Worm (Caenorhabditis elegans) whole organism, L4 larva: Measurements from ENCODE around the gene C47E12.10.
A peak's percentile ranks its signal among the peaks of the same experiment; 100 is the strongest.

Experiments used
- F10B5.3 ChIP-seq: sonication (generic microtip); optimal IDR thresholded peaks from 2 replicates; lab custom pipeline; 2016; ENCODE audit warnings: mild to moderate bottlenecking, missing genetic modification characterization, missing compliant biosample characterization
- F26F4.8 ChIP-seq: fragments of 200-800 bp; sonication (Bioruptor generic); conservative IDR thresholded peaks from 2 replicates; pipeline ENCODE4 v1.3.6; 2022; ENCODE audit warnings: missing genetic modification characterization, missing compliant biosample characterization
- F44E2.7 ChIP-seq: fragments of 200-800 bp; sonication (Bioruptor generic); IDR thresholded peaks from 2 replicates; pipeline ENCODE4 v2.1.2; 2022; ENCODE audit warnings: missing genetic modification characterization, missing compliant biosample characterization
- F49E8.2 ChIP-seq: sonication (generic microtip); optimal IDR thresholded peaks from 2 replicates; lab custom pipeline; 2016; ENCODE audit warnings: missing compliant biosample characterization, mild to moderate bottlenecking, missing genetic modification characterization, borderline replicate concordance
- R02D3.7 ChIP-seq: fragments of 150-350 bp; sonication (generic microtip); optimal IDR thresholded peaks from 3 replicates; lab custom pipeline; 2014; ENCODE audit warnings: missing biosample characterization, missing genetic modification characterization
- T20F7.1 ChIP-seq: fragments of 200-800 bp; sonication (Bioruptor generic); optimal IDR thresholded peaks from 2 replicates; lab custom pipeline; 2018; ENCODE audit warnings: mild to moderate bottlenecking, missing genetic modification characterization, missing compliant biosample characterization
- Y75B8A.6 ChIP-seq: fragments of 200-800 bp; sonication (Bioruptor generic); IDR thresholded peaks from 2 replicates; pipeline ENCODE4 v1.3.6; 2022; ENCODE audit warnings: missing genetic modification reagents, missing genetic modification characterization, missing compliant biosample characterization
- ZK546.5 ChIP-seq, 2 experiments: sonication (generic microtip); optimal IDR thresholded peaks; 2 replicates each; lab custom pipeline; 2017; ENCODE audit warnings: missing biosample characterization in 2 of 2, missing genetic modification characterization in 2 of 2
- arid-1 ChIP-seq: fragments of 200-800 bp; sonication (Bioruptor generic); conservative IDR thresholded peaks from 2 replicates; pipeline ENCODE4 v1.3.6; 2022; ENCODE audit warnings: missing genetic modification reagents, missing genetic modification characterization, missing compliant biosample characterization
- attf-4 ChIP-seq: sonication (generic microtip); optimal IDR thresholded peaks from 3 replicates; lab custom pipeline; 2017; ENCODE audit warnings: missing biosample characterization, missing genetic modification characterization
- ceh-20 ChIP-seq: fragments of 200-800 bp; sonication (Bioruptor generic); IDR thresholded peaks from 2 replicates; pipeline ENCODE4 v1.3.6; 2022; ENCODE audit warnings: missing genetic modification reagents, missing genetic modification characterization, missing compliant biosample characterization
- ceh-28 ChIP-seq: fragments of 150-350 bp; optimal IDR thresholded peaks from 2 replicates; lab custom pipeline; 2014; ENCODE audit warnings: missing biosample characterization, missing genetic modification reagents, missing genetic modification characterization
- ceh-44 ChIP-seq: fragments of 200-800 bp; sonication (Bioruptor generic); IDR thresholded peaks from 2 replicates; pipeline ENCODE4 v1.3.6; 2022; ENCODE audit warnings: missing genetic modification reagents, missing genetic modification characterization, missing compliant biosample characterization
- ceh-62 ChIP-seq: sonication (generic microtip); optimal IDR thresholded peaks from 2 replicates; lab custom pipeline; 2017; ENCODE audit warnings: missing biosample characterization, missing genetic modification characterization
- dmd-6 ChIP-seq: fragments of 200-800 bp; sonication (Bioruptor generic); IDR thresholded peaks from 2 replicates; pipeline ENCODE4 v1.3.6; 2022; ENCODE audit warnings: missing genetic modification reagents, missing genetic modification characterization, missing compliant biosample characterization
- duxl-1 ChIP-seq: sonication (generic microtip); optimal IDR thresholded peaks from 2 replicates; lab custom pipeline; 2016; ENCODE audit warnings: mild to moderate bottlenecking, missing genetic modification characterization, moderate library complexity, missing compliant biosample characterization; ENCODE audit not compliant: poor library complexity
- egl-27 ChIP-seq: sonication (generic microtip); optimal IDR thresholded peaks from 3 replicates; lab custom pipeline; 2017; ENCODE audit warnings: missing biosample characterization, missing genetic modification reagents, missing genetic modification characterization
- gei-8 ChIP-seq: fragments of 200-800 bp; sonication (Bioruptor generic); optimal IDR thresholded peaks from 2 replicates; lab custom pipeline; 2018; ENCODE audit warnings: mild to moderate bottlenecking, missing genetic modification characterization, missing compliant biosample characterization
- hif-1 ChIP-seq, 2 experiments: sonication (generic microtip); optimal IDR thresholded peaks; 2 replicates each; lab custom pipeline; 2016 to 2017; ENCODE audit warnings: missing compliant biosample characterization in 2 of 2, missing genetic modification characterization in 2 of 2, missing genetic modification reagents in 2 of 2, missing genotype in 2 of 2, mild to moderate bottlenecking in 1 of 2
- hlh-11 ChIP-seq: fragments of 200-800 bp; sonication (Bioruptor generic); optimal IDR thresholded peaks from 2 replicates; lab custom pipeline; 2018; ENCODE audit warnings: mild to moderate bottlenecking, missing genetic modification characterization, missing compliant biosample characterization
- hlh-30 ChIP-seq: sonication (generic microtip); optimal IDR thresholded peaks from 2 replicates; lab custom pipeline; 2017; ENCODE audit warnings: antibody characterized with exemption, mild to moderate bottlenecking, missing genetic modification characterization, missing compliant biosample characterization; ENCODE audit not compliant: insufficient read depth
- lin-1 ChIP-seq: fragments of 200-800 bp; sonication (Bioruptor generic); IDR thresholded peaks from 2 replicates; pipeline ENCODE4 v1.3.6; 2022; ENCODE audit warnings: missing genetic modification reagents, missing genetic modification characterization, missing compliant biosample characterization
- lin-15B ChIP-seq: fragments of 150-350 bp; sonication (generic microtip); optimal IDR thresholded peaks from 3 replicates; lab custom pipeline; 2014; ENCODE audit warnings: missing biosample characterization, missing genetic modification characterization
- lin-38 ChIP-seq: fragments of 200-800 bp; sonication (Bioruptor generic); IDR thresholded peaks from 2 replicates; pipeline ENCODE4 v1.3.6; 2022; ENCODE audit warnings: missing genetic modification reagents, missing genetic modification characterization, missing compliant biosample characterization
- lir-3 ChIP-seq: sonication (generic microtip); optimal IDR thresholded peaks from 2 replicates; lab custom pipeline; 2016; ENCODE audit warnings: mild to moderate bottlenecking, missing genetic modification characterization, missing compliant biosample characterization
- lsy-2 ChIP-seq, 2 experiments: fragments of 150-350 bp in 1 of 2; sonication (generic microtip) in 1 of 2; optimal IDR thresholded peaks; 2 replicates each; lab custom pipeline; 2014 to 2017; ENCODE audit warnings: missing biosample characterization in 2 of 2, missing genetic modification characterization in 2 of 2
- madf-9 ChIP-seq: fragments of 200-800 bp; sonication (Bioruptor generic); conservative IDR thresholded peaks from 2 replicates; pipeline ENCODE4 v1.3.6; 2022; ENCODE audit warnings: missing genetic modification reagents, missing genetic modification characterization, missing compliant biosample characterization
- mdl-1 ChIP-seq, 2 experiments: fragments of 150-350 bp in 1 of 2; sonication (generic microtip) in 1 of 2; optimal IDR thresholded peaks; 2 replicates each; lab custom pipeline; 2014 to 2017; ENCODE audit warnings: missing biosample characterization in 2 of 2, missing genetic modification characterization in 2 of 2
- mxl-3 ChIP-seq: fragments of 200-800 bp; sonication (Bioruptor generic); optimal IDR thresholded peaks from 2 replicates; lab custom pipeline; 2018; ENCODE audit warnings: mild to moderate bottlenecking, missing genetic modification characterization, missing compliant biosample characterization
- nhr-11 ChIP-seq: fragments of 150-350 bp; optimal IDR thresholded peaks from 2 replicates; lab custom pipeline; 2014; ENCODE audit warnings: missing biosample characterization, missing genetic modification characterization
- nhr-25 ChIP-seq: sonication (generic microtip); optimal IDR thresholded peaks from 2 replicates; lab custom pipeline; 2017; ENCODE audit warnings: missing genetic modification characterization, mild to moderate bottlenecking, missing compliant biosample characterization, antibody characterized with exemption, moderate library complexity, borderline replicate concordance; ENCODE audit not compliant: insufficient read depth
- nhr-41 ChIP-seq: fragments of 200-800 bp; sonication (Bioruptor generic); IDR thresholded peaks from 2 replicates; pipeline ENCODE4 v1.3.6; 2022; ENCODE audit warnings: missing genetic modification reagents, missing genetic modification characterization, missing compliant biosample characterization
- nhr-6 ChIP-seq: fragments of 150-350 bp; optimal IDR thresholded peaks from 2 replicates; lab custom pipeline; 2014; ENCODE audit warnings: missing biosample characterization, missing genetic modification characterization
- nhr-76 ChIP-seq: fragments of 150-350 bp; optimal IDR thresholded peaks from 2 replicates; lab custom pipeline; 2014; ENCODE audit warnings: missing biosample characterization, missing genetic modification characterization
- nhr-77 ChIP-seq: fragments of 150-350 bp; optimal IDR thresholded peaks from 2 replicates; lab custom pipeline; 2014; ENCODE audit warnings: missing biosample characterization, missing genetic modification characterization
- pha-4 ChIP-seq, 2 experiments: fragments of 150-350 bp in 1 of 2; fragments of 200-800 bp in 1 of 2; sonication (Bioruptor generic) in 1 of 2; IDR thresholded peaks in 1 of 2; optimal IDR thresholded peaks in 1 of 2; 2 replicates each; pipeline versions ENCODE4 v1.3.6 to Lab custom; 2014 to 2022; ENCODE audit warnings: missing genetic modification characterization in 2 of 2, missing genetic modification reagents in 2 of 2, missing biosample characterization in 1 of 2, missing compliant biosample characterization in 1 of 2
- php-3 ChIP-seq: fragments of 200-800 bp; sonication (Bioruptor generic); IDR thresholded peaks from 2 replicates; pipeline ENCODE4 v1.3.6; 2022; ENCODE audit warnings: missing genetic modification reagents, missing genetic modification characterization, missing compliant biosample characterization
- pqm-1 ChIP-seq: sonication (generic microtip); optimal IDR thresholded peaks from 2 replicates; lab custom pipeline; 2017; ENCODE audit warnings: missing biosample characterization, missing genetic modification characterization
- rbr-2 ChIP-seq: sonication (generic microtip); optimal IDR thresholded peaks from 2 replicates; lab custom pipeline; 2016; ENCODE audit warnings: missing genotype, missing genetic modification characterization, missing compliant biosample characterization
- sdz-12 ChIP-seq: fragments of 200-800 bp; sonication (Bioruptor generic); optimal IDR thresholded peaks from 2 replicates; lab custom pipeline; 2018; ENCODE audit warnings: mild to moderate bottlenecking, missing genetic modification characterization, missing compliant biosample characterization
- snpc-1.2 ChIP-seq: fragments of 200-800 bp; sonication (Bioruptor generic); IDR thresholded peaks from 2 replicates; pipeline ENCODE4 v1.3.6; 2022; ENCODE audit warnings: missing genetic modification reagents, missing genetic modification characterization, missing compliant biosample characterization
- snpc-4 ChIP-seq: fragments of 150-350 bp; optimal IDR thresholded peaks from 2 replicates; lab custom pipeline; 2014; ENCODE audit warnings: missing biosample characterization, missing genetic modification characterization
- spr-1 ChIP-seq: sonication (generic microtip); optimal IDR thresholded peaks from 2 replicates; lab custom pipeline; 2016; ENCODE audit warnings: mild to moderate bottlenecking, missing genetic modification characterization, missing compliant biosample characterization
- tra-1 ChIP-seq: fragments of 200-800 bp; sonication (Bioruptor generic); IDR thresholded peaks from 2 replicates; pipeline ENCODE4 v1.3.6; 2022; ENCODE audit warnings: missing genetic modification reagents, missing genetic modification characterization, missing compliant biosample characterization
- unc-130 ChIP-seq: sonication (generic microtip); optimal IDR thresholded peaks from 2 replicates; lab custom pipeline; 2016; ENCODE audit warnings: missing genetic modification reagents, missing genetic modification characterization, missing compliant biosample characterization
- unc-39 ChIP-seq: sonication (generic microtip); optimal IDR thresholded peaks from 2 replicates; lab custom pipeline; 2017; ENCODE audit warnings: missing biosample characterization, missing genetic modification characterization
- zfp-2 ChIP-seq: sonication (generic microtip); optimal IDR thresholded peaks from 2 replicates; lab custom pipeline; 2016; ENCODE audit warnings: mild to moderate bottlenecking, missing genetic modification characterization, missing compliant biosample characterization
- zip-11 ChIP-seq: fragments of 200-800 bp; sonication (Bioruptor generic); IDR thresholded peaks from 2 replicates; pipeline ENCODE4 v1.3.6; 2022; ENCODE audit warnings: missing genetic modification characterization, missing compliant biosample characterization
- zip-2 ChIP-seq: fragments of 150-350 bp; optimal IDR thresholded peaks from 2 replicates; lab custom pipeline; 2014; ENCODE audit warnings: missing biosample characterization, missing genetic modification characterization
- ztf-11 ChIP-seq: fragments of 150-350 bp; optimal IDR thresholded peaks from 2 replicates; lab custom pipeline; 2014; ENCODE audit warnings: missing biosample characterization, missing genetic modification characterization

The C47E12.10 gene

DNA sequence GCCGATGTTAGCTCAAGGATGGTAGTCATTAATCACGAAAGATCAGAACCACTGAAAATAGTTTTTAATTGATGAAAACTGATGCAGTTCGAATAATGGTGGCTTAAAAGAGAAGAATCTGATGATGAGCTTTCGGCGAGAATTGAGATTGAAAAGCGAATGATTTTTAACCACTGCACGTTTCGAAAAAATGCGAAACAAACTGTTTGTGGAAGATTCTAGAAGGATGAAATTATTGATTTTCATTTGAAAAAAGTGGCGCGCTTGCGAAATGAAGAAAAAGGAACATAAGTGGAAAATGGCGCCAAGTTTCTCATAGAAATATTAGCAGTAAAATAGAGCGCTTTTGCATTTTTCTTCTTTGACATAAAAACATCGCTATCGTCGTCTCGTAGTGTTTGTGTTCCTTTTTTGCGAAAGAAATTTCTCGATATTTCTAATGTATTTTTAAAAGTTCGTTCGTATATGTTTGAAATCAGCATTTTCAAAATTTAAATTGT lies 22.3 kb downstream of the C47E12.10 start, which contains the start of gene uba-1 (continued):
- no peak for TF ChIP-seq zfp-2
- no peak for TF ChIP-seq arid-1 (GFP tag; lab: Robert Waterston, UW)
- peak; percentile 61 for TF ChIP-seq zip-2
- no peak for TF ChIP-seq gei-8 (GFP tag; lab: Kevin White, UChicago)
- no peak for TF ChIP-seq hif-1 (tag; optimal IDR thresholded peaks at IDR 0.05; lab: Kevin White, UChicago)
- TF ChIP-seq F44E2.7 (GFP tag; lab: Robert Waterston, UW): no peak
- TF ChIP-seq tra-1 (GFP tag; lab: Robert Waterston, UW): no peak
- no peak for TF ChIP-seq lin-1 (GFP tag; lab: Robert Waterston, UW)
- TF ChIP-seq madf-9 (GFP tag; lab: Robert Waterston, UW): no peak
- TF ChIP-seq unc-130 (GFP tag; lab: Kevin White, UChicago): peak; percentile 51
- peak; percentile 78 for TF ChIP-seq T20F7.1
- TF ChIP-seq ztf-11: no peak
- peak; percentile 13 for TF ChIP-seq spr-1 (tag; lab: Kevin White, UChicago)
- TF ChIP-seq ceh-20 (GFP tag; lab: Robert Waterston, UW): 0 out of 2 replicates have a peak, but pooled peaks have one; percentile 24
- TF ChIP-seq mxl-3: no peak
- 0 out of 2 replicates have a peak, but pooled peaks have one; percentile 51 for TF ChIP-seq pha-4 (GFP tag; IDR thresholded peaks at IDR 0.05; lab: Robert Waterston, UW)
- peak; percentile 15 for TF ChIP-seq pha-4 (tag; optimal IDR thresholded peaks at IDR 0.05; lab: Kevin White, UChicago)
- TF ChIP-seq F49E8.2 (tag; lab: Kevin White, UChicago): no peak
- TF ChIP-seq hlh-30 (tag; lab: Kevin White, UChicago): peak; percentile 9
- TF ChIP-seq Y75B8A.6 (GFP tag; lab: Robert Waterston, UW): 0 out of 2 replicates have a peak, but pooled peaks have one; percentile 40
- no peak for TF ChIP-seq zip-11 (GFP tag; lab: Robert Waterston, UW)
- no peak for TF ChIP-seq snpc-4 (tag; lab: Kevin White, UChicago)
- TF ChIP-seq lin-38: peak; percentile 81
- TF ChIP-seq ceh-28 (tag; lab: Kevin White, UChicago): no peak
- no peak for TF ChIP-seq nhr-11 (tag; lab: Kevin White, UChicago)
- TF ChIP-seq lir-3 (tag; lab: Kevin White, UChicago): no peak
- TF ChIP-seq rbr-2: peak; percentile 56
- no peak for TF ChIP-seq pqm-1 (tag; lab: Kevin White, UChicago)
- TF ChIP-seq mdl-1 (tag; optimal IDR thresholded peaks at IDR 0.05; lab: Kevin White, UChicago): no peak
- no peak for TF ChIP-seq php-3 (GFP tag; lab: Robert Waterston, UW)
- TF ChIP-seq lin-15B (tag; lab: Kevin White, UChicago): no peak
- no peak for TF ChIP-seq F26F4.8 (GFP tag; lab: Robert Waterston, UW)
- TF ChIP-seq snpc-1.2: 0 out of 2 replicates have a peak, but pooled peaks have one; percentile 43
- no peak for TF ChIP-seq ceh-62
- TF ChIP-seq nhr-76: no peak
- peak; percentile 21; the same call in 1 of the 2 replicates for TF ChIP-seq dmd-6 (GFP tag; lab: Robert Waterston, UW)
- peak; percentile 36 for TF ChIP-seq nhr-25 (tag; lab: Kevin White, UChicago)
- TF ChIP-seq egl-27 (tag; lab: Kevin White, UChicago): no peak
- no peak for TF ChIP-seq attf-4 (tag; lab: Kevin White, UChicago)
- no peak for TF ChIP-seq F10B5.3 (tag; lab: Kevin White, UChicago)
- TF ChIP-seq nhr-6 (tag; lab: Kevin White, UChicago): no peak
- TF ChIP-seq sdz-12 (GFP tag; lab: Kevin White, UChicago): no peak
- peak; percentile 4 for TF ChIP-seq duxl-1 (tag; lab: Kevin White, UChicago)
- no peak for TF ChIP-seq ceh-44
- no peak for TF ChIP-seq unc-39 (tag; lab: Kevin White, UChicago)
- peak; percentile 13 for TF ChIP-seq hlh-11 (tag; lab: Kevin White, UChicago)
- TF ChIP-seq ZK546.5 (tag; optimal IDR thresholded peaks at IDR 0.05; lab: Kevin White, UChicago): no peak
- TF ChIP-seq nhr-41 (GFP tag; lab: Robert Waterston, UW): no peak
- TF ChIP-seq R02D3.7 (tag; lab: Kevin White, UChicago): no peak
- TF ChIP-seq nhr-77 (tag; lab: Kevin White, UChicago): peak; percentile 19
- peak in 1 of 2 experiments; percentile 69 for TF ChIP-seq lsy-2 (tag; optimal IDR thresholded peaks at IDR 0.05; lab: Kevin White, UChicago)
